Fruit fly (Drosophila melanogaster): Measurements from ENCODE around the gene CG15601.

The CG15601 gene

DNA sequence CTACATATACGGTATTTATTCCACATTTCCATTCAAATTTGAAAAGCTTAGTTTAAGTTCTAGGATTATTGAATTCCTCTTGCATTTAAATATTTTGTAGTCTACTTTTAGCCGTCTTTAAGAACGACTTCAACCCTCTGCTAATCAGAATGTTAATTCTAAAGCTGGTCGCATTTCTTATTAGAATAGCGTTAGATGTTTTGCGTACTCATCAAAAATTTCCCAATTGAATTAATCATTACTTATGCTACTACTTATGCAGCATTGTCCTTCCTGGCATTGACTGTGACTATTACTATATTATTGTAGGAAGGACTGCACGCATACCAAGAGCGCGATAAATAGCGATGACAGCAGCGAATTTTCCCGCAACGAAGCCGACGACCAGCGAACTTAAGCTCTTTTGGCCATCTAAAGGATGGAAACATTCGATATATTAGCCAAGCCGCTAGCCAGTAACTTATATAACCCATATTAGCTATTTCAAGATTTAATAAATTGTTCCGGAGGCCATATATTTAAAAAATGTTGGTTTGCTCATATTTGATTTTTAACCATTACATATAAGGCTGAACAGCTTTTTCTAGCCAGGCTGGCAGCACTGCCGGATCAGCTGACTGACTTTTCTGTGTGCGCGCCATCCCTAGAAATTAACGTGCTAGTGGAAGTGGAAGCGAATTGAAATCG lies 13.4 kb upstream of the CG15601 start, which contains the start of gene CG8128 (continued):
- peak; percentile 91 to 98 for TF ChIP-seq insv (GFP tag; optimal IDR thresholded peaks at IDR 0.05)
- TF ChIP-seq sob (GFP tag; IDR thresholded peaks at IDR 0.05) = no peak
- TF ChIP-seq HLHmδ (GFP tag; optimal IDR thresholded peaks at IDR 0.05) = no peak
- no peak for TF ChIP-seq CG10366 (GFP tag; IDR thresholded peaks at IDR 0.05)
- TF ChIP-seq pum (GFP tag; optimal IDR thresholded peaks at IDR 0.05) = no peak
- TF ChIP-seq ro (GFP tag; IDR thresholded peaks at IDR 0.05) = no peak
- TF ChIP-seq oc (tag; optimal IDR thresholded peaks at IDR 0.05) = no peak
- TF ChIP-seq Pdp1 (GFP tag; optimal IDR thresholded peaks at IDR 0.05) = peak in 1 of 2 experiments; percentile 7
- TF ChIP-seq lov (optimal IDR thresholded peaks at IDR 0.05) = no peak
- TF ChIP-seq lov (GFP tag; IDR thresholded peaks at IDR 0.05) = no peak
- TF ChIP-seq Myb (GFP tag; optimal IDR thresholded peaks at IDR 0.05) = no peak
- no peak for TF ChIP-seq CG18262 (tag; optimal IDR thresholded peaks at IDR 0.05)
- no peak for TF ChIP-seq CG2199 (GFP tag; IDR thresholded peaks at IDR 0.05)
- no peak for TF ChIP-seq Gsc (GFP tag; IDR thresholded peaks at IDR 0.05)
- TF ChIP-seq Rfx (GFP tag; IDR thresholded peaks at IDR 0.05) = peak; percentile 7; the same call in 1 of the 2 replicates
- TF ChIP-seq ap (GFP tag; IDR thresholded peaks at IDR 0.05) = no peak
- no peak for TF ChIP-seq CG4328 (GFP tag; optimal IDR thresholded peaks at IDR 0.05)
- peak; percentile 28 for TF ChIP-seq CG13424 (tag; optimal IDR thresholded peaks at IDR 0.05)
- peak; percentile 13 for TF ChIP-seq mam (GFP tag; optimal IDR thresholded peaks at IDR 0.05)
- TF ChIP-seq Sry-β (GFP tag; optimal IDR thresholded peaks at IDR 0.05) = peak; percentile 94
- TF ChIP-seq CG12219 (GFP tag; optimal IDR thresholded peaks at IDR 0.05) = no peak
- TF ChIP-seq CG10979 (tag; optimal IDR thresholded peaks at IDR 0.05) = no peak
- peak; percentile 87 for TF ChIP-seq Med (GFP tag)
- no peak for TF ChIP-seq CG18011 (GFP tag; optimal IDR thresholded peaks at IDR 0.05)
- TF ChIP-seq fd102C (GFP tag; optimal IDR thresholded peaks at IDR 0.05) = no peak
- TF ChIP-seq nmo (GFP tag; optimal IDR thresholded peaks at IDR 0.05) = peak; percentile 30
- TF ChIP-seq Sin3A (optimal IDR thresholded peaks at IDR 0.05) = peak; percentile 42
- peak; percentile 20 for TF ChIP-seq CoRest (tag; optimal IDR thresholded peaks at IDR 0.05)
- no peak for TF ChIP-seq Hey (tag; optimal IDR thresholded peaks at IDR 0.05)
- TF ChIP-seq sens-2 (GFP tag; IDR thresholded peaks at IDR 0.05) = no peak
- no peak for TF ChIP-seq Dp (GFP tag; optimal IDR thresholded peaks at IDR 0.05)
- peak; percentile 90 for TF ChIP-seq CG7928 (GFP tag; optimal IDR thresholded peaks at IDR 0.05)
- no peak for TF ChIP-seq ken (GFP tag; IDR thresholded peaks at IDR 0.05)
- no peak for TF ChIP-seq pnt (GFP tag; optimal IDR thresholded peaks at IDR 0.05)
- peak; percentile 3 for TF ChIP-seq Hsf (GFP tag; optimal IDR thresholded peaks at IDR 0.05)
- TF ChIP-seq CG11560 (tag; IDR thresholded peaks at IDR 0.05) = no peak
- peak; percentile 63 to 93 for TF ChIP-seq crp (GFP tag; optimal IDR thresholded peaks at IDR 0.05)
- TF ChIP-seq Dip2 (GFP tag; IDR thresholded peaks at IDR 0.05) = no peak
- TF ChIP-seq ci (GFP tag; IDR thresholded peaks at IDR 0.05) = no peak
- TF ChIP-seq tgo (GFP tag; IDR thresholded peaks at IDR 0.05) = no peak
- no peak for TF ChIP-seq exex (tag; optimal IDR thresholded peaks at IDR 0.05)
- TF ChIP-seq CG15601 (tag; optimal IDR thresholded peaks at IDR 0.05) = peak; percentile 11
- TF ChIP-seq prd (optimal IDR thresholded peaks at IDR 0.05) = no peak
- 0 out of 3 replicates have a peak, but pooled peaks have one; percentile 32 for TF ChIP-seq prd (GFP tag; IDR thresholded peaks at IDR 0.05)
- TF ChIP-seq ewg (GFP tag; optimal IDR thresholded peaks at IDR 0.05) = peak; percentile 4
- TF ChIP-seq CG2129 (GFP tag; IDR thresholded peaks at IDR 0.05; ENCODE audit: partially characterized antibody) = no peak
- no peak for TF ChIP-seq CG3407 (GFP tag; optimal IDR thresholded peaks at IDR 0.05)
- no peak for TF ChIP-seq D19A (tag; optimal IDR thresholded peaks at IDR 0.05)
- peak; percentile 24 for TF ChIP-seq CG14710 (tag; optimal IDR thresholded peaks at IDR 0.05)
- no peak for TF ChIP-seq knrl (GFP tag; IDR thresholded peaks at IDR 0.05; ENCODE audit: partially characterized antibody)

All from whole organism, embryonic.